Fruit fly (Drosophila melanogaster) whole organism, wandering third instar larva: ENCODE data around the gene Polr2H.

ENCODE experiments used
- fru ChIP-seq: fragments of 200-800 bp; sonication (Bioruptor generic); optimal IDR thresholded peaks from 3 replicates; lab custom pipeline; 2016; ENCODE audit warnings: missing biosample characterization, mild to moderate bottlenecking, missing genetic modification characterization
- psq ChIP-seq: fragments of 200-800 bp; sonication (Bioruptor generic); optimal IDR thresholded peaks from 3 replicates; lab custom pipeline; 2017; ENCODE audit warnings: missing biosample characterization, mild to moderate bottlenecking, missing genetic modification characterization, moderate library complexity
- usp ChIP-seq: fragments of >200 bp; optimal IDR thresholded peaks from 2 replicates; lab custom pipeline; 2017; ENCODE audit warnings: missing biosample characterization, missing genetic modification characterization

dm6 chr3L:21731104-21731600, 2.4 kb downstream of the Polr2H start, which contains the start of gene CG14569:
- TF ChIP-seq fru (no peak), psq (GFP tag; lab: Kevin White, UChicago) (no peak), usp (GFP tag; lab: Kevin White, UChicago) (no peak)
